Fruit fly (Drosophila melanogaster): ENCODE data around the gene Akh.

Gene Akh

dm6 chr3L:4108844-4109494, 32.3 kb upstream of the Akh start (continued):
- TF ChIP-seq Drgx (GFP tag; IDR thresholded peaks at IDR 0.05), result peak; percentile 67
- peak; percentile 83 for TF ChIP-seq CG11695 (GFP tag; IDR thresholded peaks at IDR 0.05)
- peak; percentile 69 for TF ChIP-seq Rfx (GFP tag; IDR thresholded peaks at IDR 0.05)
- no peak for TF ChIP-seq BEAF-32 (GFP tag; optimal IDR thresholded peaks at IDR 0.05)
- TF ChIP-seq Gug (GFP tag; IDR thresholded peaks at IDR 0.05), result peak; percentile 47; the same call in 2 of the 4 replicates
- peak; percentile 69 for TF ChIP-seq Max (GFP tag; optimal IDR thresholded peaks at IDR 0.05)
- 0 out of 2 replicates have a peak, but pooled peaks have one; percentile 43 for TF ChIP-seq Nf-YA (GFP tag; IDR thresholded peaks at IDR 0.05)
- TF ChIP-seq CG4328 (GFP tag; optimal IDR thresholded peaks at IDR 0.05), result peak; percentile 37
- TF ChIP-seq vnd (GFP tag; IDR thresholded peaks at IDR 0.05; ENCODE audit: partially characterized antibody), result no peak
- TF ChIP-seq CG14441 (GFP tag; IDR thresholded peaks at IDR 0.05), result peak; percentile 58
- no peak for TF ChIP-seq jing (GFP tag; optimal IDR thresholded peaks at IDR 0.05)
- TF ChIP-seq CG17328 (GFP tag; IDR thresholded peaks at IDR 0.05), result peak; percentile 49
- no peak for TF ChIP-seq hb (GFP tag; IDR thresholded peaks at IDR 0.05; ENCODE audit: partially characterized antibody)
- TF ChIP-seq Pdp1 (GFP tag; optimal IDR thresholded peaks at IDR 0.05), result peak; percentile 53 to 80
- no peak for TF ChIP-seq Bgb (GFP tag; IDR thresholded peaks at IDR 0.05; ENCODE audit: partially characterized antibody)
- TF ChIP-seq peb (GFP tag; IDR thresholded peaks at IDR 0.05), result no peak
- TF ChIP-seq CG16863 (GFP tag; optimal IDR thresholded peaks at IDR 0.05), result peak; percentile 65
- peak; percentile 83 for TF ChIP-seq Meics (GFP tag; optimal IDR thresholded peaks at IDR 0.05)
- peak; percentile 29 for TF ChIP-seq run (tag; optimal IDR thresholded peaks at IDR 0.05)
- peak; percentile 75 for TF ChIP-seq PHDP (tag; optimal IDR thresholded peaks at IDR 0.05)
- no peak for TF ChIP-seq chinmo (GFP tag; IDR thresholded peaks at IDR 0.05; ENCODE audit: partially characterized antibody)
- TF ChIP-seq sc (optimal IDR thresholded peaks at IDR 0.05), result no peak
- TF ChIP-seq sc (GFP tag; optimal IDR thresholded peaks at IDR 0.05), result peak; percentile 59
- TF ChIP-seq Oli (tag; optimal IDR thresholded peaks at IDR 0.05), result peak; percentile 83
- TF ChIP-seq Blimp-1 (GFP tag; optimal IDR thresholded peaks at IDR 0.05), result peak; percentile 66
- TF ChIP-seq wor (GFP tag; IDR thresholded peaks at IDR 0.05), result 0 out of 2 replicates have a peak, but pooled peaks have one; percentile 35
- peak; percentile 58 for TF ChIP-seq HmgZ (tag; optimal IDR thresholded peaks at IDR 0.05)
- 0 out of 3 replicates have a peak, but pooled peaks have one; percentile 32 for TF ChIP-seq gce (GFP tag; IDR thresholded peaks at IDR 0.05)
- peak; percentile 64 for TF ChIP-seq CG8290 (GFP tag; optimal IDR thresholded peaks at IDR 0.05)
- peak in 1 of 2 experiments; percentile 50 for TF ChIP-seq CG8290 (tag; optimal IDR thresholded peaks at IDR 0.05)
- TF ChIP-seq trem (tag; optimal IDR thresholded peaks at IDR 0.05), result peak; percentile 62
- TF ChIP-seq CG12942 (GFP tag; optimal IDR thresholded peaks at IDR 0.05), result peak; percentile 57
- no peak for TF ChIP-seq CG42726 (GFP tag; IDR thresholded peaks at IDR 0.05; ENCODE audit: partially characterized antibody)
- peak; percentile 66 for TF ChIP-seq CG4820 (GFP tag; optimal IDR thresholded peaks at IDR 0.05)
- TF ChIP-seq repo (GFP tag; optimal IDR thresholded peaks at IDR 0.05), result peak; percentile 33
- TF ChIP-seq CG3995 (GFP tag; optimal IDR thresholded peaks at IDR 0.05), result peak; percentile 24
- TF ChIP-seq CG30431 (GFP tag; optimal IDR thresholded peaks at IDR 0.05), result peak; percentile 69
- TF ChIP-seq ham (GFP tag; IDR thresholded peaks at IDR 0.05), result no peak
- TF ChIP-seq CG5180 (GFP tag; optimal IDR thresholded peaks at IDR 0.05), result peak; percentile 68
- TF ChIP-seq CG11723 (GFP tag; optimal IDR thresholded peaks at IDR 0.05), result peak; percentile 77
- peak; percentile 32 for TF ChIP-seq fd3F (GFP tag; optimal IDR thresholded peaks at IDR 0.05)
- TF ChIP-seq CG16813 (GFP tag; IDR thresholded peaks at IDR 0.05; ENCODE audit: partially characterized antibody), result no peak
- TF ChIP-seq Scr (GFP tag; IDR thresholded peaks at IDR 0.05; ENCODE audit: partially characterized antibody), result no peak
- peak; percentile 60 for TF ChIP-seq CG6683 (GFP tag; optimal IDR thresholded peaks at IDR 0.05)
- TF ChIP-seq dati (GFP tag; IDR thresholded peaks at IDR 0.05), result no peak
- TF ChIP-seq Lpt (GFP tag; optimal IDR thresholded peaks at IDR 0.05), result no peak
- TF ChIP-seq Mrtf (GFP tag; IDR thresholded peaks at IDR 0.05), result peak; percentile 58; the same call in 2 of the 3 replicates
- peak; percentile 80 for TF ChIP-seq Fer1 (GFP tag; optimal IDR thresholded peaks at IDR 0.05)
- TF ChIP-seq dan (GFP tag; IDR thresholded peaks at IDR 0.05), result 0 out of 2 replicates have a peak, but pooled peaks have one; percentile 17

Data from whole organism, embryonic.